Worm (Caenorhabditis elegans) whole organism, young adult: ENCODE data around the gene K01G5.10.
A peak's percentile ranks its signal among the peaks of the same experiment; 100 is the strongest.

Source experiments
- B0336.3 ChIP-seq: fragments of 200-800 bp; sonication (Bioruptor generic); IDR thresholded peaks from 2 replicates; pipeline ENCODE4 v1.3.6; 2022; ENCODE audit warnings: missing genetic modification characterization, missing compliant biosample characterization
- cebp-1 ChIP-seq, 2 experiments: fragments of 200-800 bp in 1 of 2; sonication (Bioruptor generic) in 1 of 2; sonication (generic microtip) in 1 of 2; IDR thresholded peaks in 1 of 2; optimal IDR thresholded peaks in 1 of 2; 2 replicates each; pipeline versions ENCODE4 v1.3.6 to Lab custom; 2017 to 2022; ENCODE audit warnings: missing compliant biosample characterization in 2 of 2, missing genetic modification characterization in 2 of 2, mild to moderate bottlenecking in 1 of 2, missing genetic modification reagents in 1 of 2, moderate library complexity in 1 of 2
- nfyb-1 ChIP-seq: fragments of 200-800 bp; sonication (Bioruptor generic); IDR thresholded peaks from 2 replicates; pipeline ENCODE4 v1.3.6; 2022; ENCODE audit warnings: missing genetic modification reagents, missing genetic modification characterization, missing compliant biosample characterization
- nhr-27 ChIP-seq: fragments of 200-800 bp; sonication (Bioruptor generic); optimal IDR thresholded peaks from 2 replicates; lab custom pipeline; 2018; ENCODE audit warnings: mild to moderate bottlenecking, missing genetic modification characterization, moderate library complexity, missing compliant biosample characterization
- pha-4 ChIP-seq: fragments of 150-350 bp; sonication (generic microtip); optimal IDR thresholded peaks from 2 replicates; lab custom pipeline; 2014; ENCODE audit warnings: missing biosample characterization, missing genetic modification reagents, missing genetic modification characterization
- rpc-1 ChIP-seq, 2 experiments: fragments of 150-350 bp in 1 of 2; sonication (generic microtip) in 1 of 2; optimal IDR thresholded peaks; 2 replicates each; lab custom pipeline; 2014 to 2018; ENCODE audit warnings: missing biosample characterization in 1 of 2, missing genetic modification characterization in 1 of 2, missing genetic modification reagents in 1 of 2, missing genotype in 1 of 2
- snpc-4 ChIP-seq, 5 experiments: fragments of 150-350 bp in 1 of 5; sonication (generic microtip) in 4 of 5; optimal IDR thresholded peaks; 2 replicates each; lab custom pipeline; 2014 to 2018; ENCODE audit warnings: missing genetic modification characterization in 5 of 5, missing biosample characterization in 3 of 5, antibody characterized with exemption in 2 of 5, mild to moderate bottlenecking in 2 of 5, missing compliant biosample characterization in 2 of 5, missing genotype in 2 of 5, moderate library complexity in 2 of 5, missing genetic modification reagents in 1 of 5

ce11 chrIII:10719057-10719456 lies 39.3 kb downstream of the K01G5.10 start:
- no peak for TF ChIP-seq B0336.3 (GFP tag; lab: Robert Waterston, UW)
- no peak for TF ChIP-seq nhr-27 (tag; lab: Kevin White, UChicago)
- TF ChIP-seq nfyb-1 = peak; percentile 24
- no peak for TF ChIP-seq pha-4
- no peak for TF ChIP-seq cebp-1 (GFP tag; IDR thresholded peaks at IDR 0.05; lab: Robert Waterston, UW)
- no peak for TF ChIP-seq cebp-1 (tag; optimal IDR thresholded peaks at IDR 0.05; lab: Kevin White, UChicago)
- TF ChIP-seq rpc-1 (optimal IDR thresholded peaks at IDR 0.05; lab: Kevin White, UChicago) = no peak
- no peak for TF ChIP-seq rpc-1 (tag; optimal IDR thresholded peaks at IDR 0.05; lab: Kevin White, UChicago)
- no peak for TF ChIP-seq snpc-4 (GFP tag; optimal IDR thresholded peaks at IDR 0.05; lab: Kevin White, UChicago)
- TF ChIP-seq snpc-4 (tag; optimal IDR thresholded peaks at IDR 0.05; lab: Kevin White, UChicago) = no peak
